Worm (Caenorhabditis elegans) whole organism, L4 larva: ENCODE measurements around the gene ran-1.

Experiments
- T26A8.4 ChIP-seq: fragments of 200-800 bp; sonication (Bioruptor generic); IDR thresholded peaks from 2 replicates; pipeline ENCODE4 v1.3.6; 2022; ENCODE audit warnings: missing genetic modification characterization, missing compliant biosample characterization
- Y48G9A.11 ChIP-seq: fragments of 200-800 bp; sonication (Bioruptor generic); IDR thresholded peaks from 2 replicates; pipeline ENCODE4 v1.3.6; 2022; ENCODE audit warnings: missing genetic modification reagents, missing genetic modification characterization, missing compliant biosample characterization
- Y5F2A.4 ChIP-seq: fragments of 200-800 bp; sonication (Bioruptor generic); optimal IDR thresholded peaks from 2 replicates; lab custom pipeline; 2018; ENCODE audit warnings: mild to moderate bottlenecking, missing genetic modification characterization, missing compliant biosample characterization
- Y75B8A.6 ChIP-seq: fragments of 200-800 bp; sonication (Bioruptor generic); IDR thresholded peaks from 2 replicates; pipeline ENCODE4 v1.3.6; 2022; ENCODE audit warnings: missing genetic modification reagents, missing genetic modification characterization, missing compliant biosample characterization
- ZK337.2 ChIP-seq: fragments of 200-800 bp; sonication (Bioruptor generic); IDR thresholded peaks from 2 replicates; pipeline ENCODE4 v1.3.6; 2022; ENCODE audit warnings: missing genetic modification reagents, missing genetic modification characterization, missing compliant biosample characterization
- aha-1 ChIP-seq: fragments of 150-350 bp; peaks from one replicate; lab custom pipeline; 2014; ENCODE audit warnings: missing biosample characterization, missing genetic modification characterization
- arid-1 ChIP-seq: fragments of 200-800 bp; sonication (Bioruptor generic); conservative IDR thresholded peaks from 2 replicates; pipeline ENCODE4 v1.3.6; 2022; ENCODE audit warnings: missing genetic modification reagents, missing genetic modification characterization, missing compliant biosample characterization
- attf-4 ChIP-seq: sonication (generic microtip); optimal IDR thresholded peaks from 3 replicates; lab custom pipeline; 2017; ENCODE audit warnings: missing biosample characterization, missing genetic modification characterization
- ceh-28 ChIP-seq: fragments of 150-350 bp; optimal IDR thresholded peaks from 2 replicates; lab custom pipeline; 2014; ENCODE audit warnings: missing biosample characterization, missing genetic modification reagents, missing genetic modification characterization
- ceh-44 ChIP-seq: fragments of 200-800 bp; sonication (Bioruptor generic); IDR thresholded peaks from 2 replicates; pipeline ENCODE4 v1.3.6; 2022; ENCODE audit warnings: missing genetic modification reagents, missing genetic modification characterization, missing compliant biosample characterization
- daf-12 ChIP-seq: fragments of 150-350 bp; optimal IDR thresholded peaks from 2 replicates; lab custom pipeline; 2014; ENCODE audit warnings: missing biosample characterization, missing genetic modification reagents, missing genetic modification characterization
- daf-16 ChIP-seq, 3 experiments: sonication (generic microtip); optimal IDR thresholded peaks; 2 replicates each; lab custom pipeline; 2016 to 2017; ENCODE audit warnings: missing genetic modification characterization in 3 of 3, missing genetic modification reagents in 3 of 3, mild to moderate bottlenecking in 2 of 3, missing compliant biosample characterization in 2 of 3, missing biosample characterization in 1 of 3, moderate library complexity in 1 of 3
- daf-19 ChIP-seq: fragments of 200-800 bp; sonication (Bioruptor generic); conservative IDR thresholded peaks from 2 replicates; pipeline ENCODE4 v1.3.6; 2022; ENCODE audit warnings: missing genetic modification characterization, missing compliant biosample characterization
- dmd-9 ChIP-seq: fragments of 200-800 bp; sonication (Bioruptor generic); IDR thresholded peaks from 2 replicates; pipeline ENCODE4 v1.3.6; 2022; ENCODE audit warnings: missing genetic modification reagents, missing genetic modification characterization, missing compliant biosample characterization
- duxl-1 ChIP-seq: sonication (generic microtip); optimal IDR thresholded peaks from 2 replicates; lab custom pipeline; 2016; ENCODE audit warnings: mild to moderate bottlenecking, missing genetic modification characterization, moderate library complexity, missing compliant biosample characterization; ENCODE audit not compliant: poor library complexity
- egl-27 ChIP-seq: sonication (generic microtip); optimal IDR thresholded peaks from 3 replicates; lab custom pipeline; 2017; ENCODE audit warnings: missing biosample characterization, missing genetic modification reagents, missing genetic modification characterization
- fkh-10 ChIP-seq: fragments of 150-350 bp; optimal IDR thresholded peaks from 2 replicates; lab custom pipeline; 2014; ENCODE audit warnings: missing biosample characterization, missing genetic modification reagents, missing genetic modification characterization
- fos-1 ChIP-seq: fragments of 150-350 bp; optimal IDR thresholded peaks from 2 replicates; lab custom pipeline; 2014; ENCODE audit warnings: missing biosample characterization, missing genetic modification characterization
- hlh-11 ChIP-seq: fragments of 200-800 bp; sonication (Bioruptor generic); optimal IDR thresholded peaks from 2 replicates; lab custom pipeline; 2018; ENCODE audit warnings: mild to moderate bottlenecking, missing genetic modification characterization, missing compliant biosample characterization
- hlh-30 ChIP-seq: sonication (generic microtip); optimal IDR thresholded peaks from 2 replicates; lab custom pipeline; 2017; ENCODE audit warnings: antibody characterized with exemption, mild to moderate bottlenecking, missing genetic modification characterization, missing compliant biosample characterization; ENCODE audit not compliant: insufficient read depth
- hmg-1.1 ChIP-seq: fragments of 200-800 bp; sonication (Bioruptor generic); IDR thresholded peaks from 2 replicates; pipeline ENCODE4 v1.3.6; 2022; ENCODE audit warnings: missing genetic modification reagents, missing genetic modification characterization, missing compliant biosample characterization
- jun-1 ChIP-seq: fragments of 150-350 bp; optimal IDR thresholded peaks from 2 replicates; lab custom pipeline; 2014; ENCODE audit warnings: missing biosample characterization, missing genetic modification reagents, missing genetic modification characterization
- lin-15B ChIP-seq: fragments of 150-350 bp; sonication (generic microtip); optimal IDR thresholded peaks from 3 replicates; lab custom pipeline; 2014; ENCODE audit warnings: missing biosample characterization, missing genetic modification characterization
- lin-29 ChIP-seq: fragments of 200-800 bp; sonication (Bioruptor generic); IDR thresholded peaks from 2 replicates; pipeline ENCODE4 v1.3.6; 2022; ENCODE audit warnings: missing genetic modification reagents, missing genetic modification characterization, missing compliant biosample characterization
- lin-38 ChIP-seq: fragments of 200-800 bp; sonication (Bioruptor generic); IDR thresholded peaks from 2 replicates; pipeline ENCODE4 v1.3.6; 2022; ENCODE audit warnings: missing genetic modification reagents, missing genetic modification characterization, missing compliant biosample characterization
- lin-39 ChIP-seq: fragments of 150-350 bp; optimal IDR thresholded peaks from 2 replicates; lab custom pipeline; 2014; ENCODE audit warnings: missing biosample characterization, missing genetic modification reagents, missing genetic modification characterization
- lir-3 ChIP-seq: sonication (generic microtip); optimal IDR thresholded peaks from 2 replicates; lab custom pipeline; 2016; ENCODE audit warnings: mild to moderate bottlenecking, missing genetic modification characterization, missing compliant biosample characterization
- madf-5 ChIP-seq, 2 experiments: fragments of 200-800 bp; sonication (Bioruptor generic); IDR thresholded peaks; 2 replicates each; pipeline ENCODE4 v1.3.6; 2022; ENCODE audit warnings: missing compliant biosample characterization in 2 of 2, missing genetic modification characterization in 2 of 2
- mdt-29 ChIP-seq: fragments of 200-800 bp; sonication (Bioruptor generic); IDR thresholded peaks from 2 replicates; pipeline ENCODE4 v1.3.6; 2022; ENCODE audit warnings: missing genetic modification reagents, missing genetic modification characterization, missing compliant biosample characterization
- mep-1 ChIP-seq: fragments of 150-350 bp; sonication (generic microtip); optimal IDR thresholded peaks from 3 replicates; lab custom pipeline; 2014; ENCODE audit warnings: missing biosample characterization, missing genetic modification characterization
- mxl-2 ChIP-seq: fragments of 200-800 bp; sonication (Bioruptor generic); conservative IDR thresholded peaks from 2 replicates; pipeline ENCODE4 v1.3.6; 2022; ENCODE audit warnings: missing genetic modification reagents, missing genetic modification characterization, missing compliant biosample characterization
- mxl-3 ChIP-seq: fragments of 200-800 bp; sonication (Bioruptor generic); optimal IDR thresholded peaks from 2 replicates; lab custom pipeline; 2018; ENCODE audit warnings: mild to moderate bottlenecking, missing genetic modification characterization, missing compliant biosample characterization
- nhr-111 ChIP-seq: fragments of 200-800 bp; sonication (Bioruptor generic); optimal IDR thresholded peaks from 2 replicates; lab custom pipeline; 2018; ENCODE audit warnings: mild to moderate bottlenecking, missing genetic modification characterization, missing compliant biosample characterization
- nhr-28 ChIP-seq: fragments of 150-350 bp; optimal IDR thresholded peaks from 2 replicates; lab custom pipeline; 2014; ENCODE audit warnings: missing biosample characterization, missing genetic modification characterization
- nhr-41 ChIP-seq: fragments of 200-800 bp; sonication (Bioruptor generic); IDR thresholded peaks from 2 replicates; pipeline ENCODE4 v1.3.6; 2022; ENCODE audit warnings: missing genetic modification reagents, missing genetic modification characterization, missing compliant biosample characterization
- nhr-6 ChIP-seq: fragments of 150-350 bp; optimal IDR thresholded peaks from 2 replicates; lab custom pipeline; 2014; ENCODE audit warnings: missing biosample characterization, missing genetic modification characterization
- nhr-76 ChIP-seq: fragments of 150-350 bp; optimal IDR thresholded peaks from 2 replicates; lab custom pipeline; 2014; ENCODE audit warnings: missing biosample characterization, missing genetic modification characterization
- nhr-77 ChIP-seq: fragments of 150-350 bp; optimal IDR thresholded peaks from 2 replicates; lab custom pipeline; 2014; ENCODE audit warnings: missing biosample characterization, missing genetic modification characterization
- pqm-1 ChIP-seq: sonication (generic microtip); optimal IDR thresholded peaks from 2 replicates; lab custom pipeline; 2017; ENCODE audit warnings: missing biosample characterization, missing genetic modification characterization
- rbr-2 ChIP-seq: sonication (generic microtip); optimal IDR thresholded peaks from 2 replicates; lab custom pipeline; 2016; ENCODE audit warnings: missing genotype, missing genetic modification characterization, missing compliant biosample characterization
- set-16 ChIP-seq: fragments of 200-800 bp; sonication (Bioruptor generic); IDR thresholded peaks from 2 replicates; pipeline ENCODE4 v1.3.6; 2022; ENCODE audit warnings: missing genetic modification reagents, missing genetic modification characterization, missing compliant biosample characterization
- spr-1 ChIP-seq: sonication (generic microtip); optimal IDR thresholded peaks from 2 replicates; lab custom pipeline; 2016; ENCODE audit warnings: mild to moderate bottlenecking, missing genetic modification characterization, missing compliant biosample characterization
- tag-97 ChIP-seq: fragments of 200-800 bp; sonication (Bioruptor generic); IDR thresholded peaks from 2 replicates; pipeline ENCODE4 v1.3.6; 2022; ENCODE audit warnings: missing genetic modification characterization, missing compliant biosample characterization
- unc-130 ChIP-seq: sonication (generic microtip); optimal IDR thresholded peaks from 2 replicates; lab custom pipeline; 2016; ENCODE audit warnings: missing genetic modification reagents, missing genetic modification characterization, missing compliant biosample characterization
- unc-62 ChIP-seq, 3 experiments: fragments of 150-350 bp in 1 of 3; sonication (generic microtip); optimal IDR thresholded peaks in 2 of 3; peaks in 1 of 3; 1 replicate in 1 of 3; 2 replicates in 2 of 3; lab custom pipeline; 2014 to 2017; ENCODE audit warnings: missing biosample characterization in 3 of 3, missing genetic modification characterization in 3 of 3, missing genetic modification reagents in 3 of 3, missing genotype in 1 of 3
- vab-7 ChIP-seq: fragments of 200-800 bp; sonication (Bioruptor generic); IDR thresholded peaks from 2 replicates; pipeline ENCODE4 v1.3.6; 2022; ENCODE audit warnings: missing genetic modification reagents, missing genetic modification characterization, missing compliant biosample characterization
- zag-1 ChIP-seq: fragments of 150-350 bp; optimal IDR thresholded peaks from 2 replicates; lab custom pipeline; 2014; ENCODE audit warnings: missing biosample characterization, missing genetic modification characterization
- zfp-2 ChIP-seq: sonication (generic microtip); optimal IDR thresholded peaks from 2 replicates; lab custom pipeline; 2016; ENCODE audit warnings: mild to moderate bottlenecking, missing genetic modification characterization, missing compliant biosample characterization
- zip-11 ChIP-seq: fragments of 200-800 bp; sonication (Bioruptor generic); IDR thresholded peaks from 2 replicates; pipeline ENCODE4 v1.3.6; 2022; ENCODE audit warnings: missing genetic modification characterization, missing compliant biosample characterization

The ran-1 gene

DNA sequence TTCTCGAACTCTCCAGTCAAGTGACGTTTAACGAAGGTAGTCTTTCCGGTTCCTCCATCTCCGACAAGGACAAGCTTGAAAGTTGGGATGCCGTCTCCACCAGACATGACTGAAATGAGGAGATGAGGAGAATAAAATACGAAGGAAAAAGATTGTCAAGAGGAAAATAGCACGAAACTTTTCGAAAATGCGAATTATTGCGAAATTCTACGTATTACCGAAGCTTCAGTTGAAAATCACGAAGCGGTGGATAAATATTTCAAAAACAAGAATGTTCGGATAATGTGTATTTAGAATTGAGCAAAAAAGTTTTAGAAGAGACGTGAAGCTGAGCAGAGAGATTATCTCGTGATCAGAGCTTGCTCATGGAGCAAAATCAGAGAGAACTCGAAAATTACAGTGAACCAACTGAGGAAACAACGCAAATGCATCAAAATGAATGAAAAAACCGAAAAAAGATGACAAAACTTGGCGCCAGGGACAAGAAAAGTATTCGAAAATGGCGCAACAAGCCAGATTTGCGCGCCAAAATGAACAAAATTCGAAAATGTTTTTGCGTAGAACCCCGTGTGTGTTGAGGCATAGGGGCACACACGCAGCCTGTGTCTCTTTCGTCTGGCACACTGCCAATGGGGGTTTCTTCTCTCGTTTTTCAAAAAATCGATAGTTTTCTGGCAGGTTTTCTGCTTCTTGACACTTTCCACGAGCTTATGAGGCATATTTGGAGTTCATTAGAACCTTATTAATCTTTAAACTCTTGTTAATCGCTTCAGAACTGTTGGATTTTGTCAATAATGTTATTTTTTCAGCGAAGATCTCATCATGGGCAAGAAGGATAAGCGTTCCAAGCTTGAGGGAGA lies at the start of gene ran-1, which contains the start of gene dkc-1:
TSS of gene ran-1 (minus strand) at position 109 of the 860 bp plus-strand sequence.
TSS of gene dkc-1 (plus strand) at position 810 of the 860 bp plus-strand sequence.
- TF ChIP-seq lin-38 (GFP tag; lab: Robert Waterston, UW) (peak; percentile 86), hmg-1.1 (GFP tag; lab: Robert Waterston, UW) (peak; percentile 79), zfp-2 (tag; lab: Kevin White, UChicago) (no peak), attf-4 (no peak), lin-15B (tag; lab: Kevin White, UChicago) (no peak), ZK337.2 (GFP tag; lab: Robert Waterston, UW) (no peak), nhr-111 (GFP tag; lab: Kevin White, UChicago) (no peak), lin-29 (no peak), hlh-11 (tag; lab: Kevin White, UChicago) (peak; percentile 58), nhr-77 (tag; lab: Kevin White, UChicago) (no peak), pqm-1 (tag; lab: Kevin White, UChicago) (no peak), lin-39 (no peak), egl-27 (tag; lab: Kevin White, UChicago) (no peak), hlh-30 (tag; lab: Kevin White, UChicago) (peak; percentile 66), nhr-6 (tag; lab: Kevin White, UChicago) (peak; percentile 33), spr-1 (tag; lab: Kevin White, UChicago) (no peak), nhr-41 (GFP tag; lab: Robert Waterston, UW) (no peak), madf-5 (GFP tag; IDR thresholded peaks at IDR 0.05; lab: Robert Waterston, UW) (no peak), duxl-1 (tag; lab: Kevin White, UChicago) (no peak), ceh-44 (0 out of 2 replicates have a peak, but pooled peaks have one; percentile 49), mep-1 (tag; lab: Kevin White, UChicago) (peak; percentile 79), jun-1 (tag; lab: Kevin White, UChicago) (no peak), tag-97 (GFP tag; lab: Robert Waterston, UW) (no peak), unc-62 (GFP tag; optimal IDR thresholded peaks at IDR 0.05 in 1 of 2; lab: Kevin White, UChicago) (peak in 1 of 2 experiments; percentile 65), unc-62 (tag; optimal IDR thresholded peaks at IDR 0.05; lab: Kevin White, UChicago) (no peak), nhr-28 (peak; percentile 54), zip-11 (GFP tag; lab: Robert Waterston, UW) (no peak), dmd-9 (peak; percentile 59; the same call in 1 of the 2 replicates), daf-19 (no peak), nhr-76 (no peak), fos-1 (tag; lab: Kevin White, UChicago) (no peak), unc-130 (GFP tag; lab: Kevin White, UChicago) (peak; percentile 86), vab-7 (GFP tag; lab: Robert Waterston, UW) (peak; percentile 68), set-16 (no peak), mdt-29 (GFP tag; lab: Robert Waterston, UW) (no peak), zag-1 (tag; lab: Kevin White, UChicago) (no peak), daf-12 (no peak), mxl-2 (GFP tag; lab: Robert Waterston, UW) (no peak), daf-16 (GFP tag; optimal IDR thresholded peaks at IDR 0.05; lab: Kevin White, UChicago) (no peak), daf-16 (tag; optimal IDR thresholded peaks at IDR 0.05; lab: Kevin White, UChicago) (peak; percentile 46), arid-1 (GFP tag; lab: Robert Waterston, UW) (peak; percentile 39; the same call in 1 of the 2 replicates), ceh-28 (tag; lab: Kevin White, UChicago) (peak; percentile 48), T26A8.4 (GFP tag; lab: Robert Waterston, UW) (no peak; the same call in 1 of the 2 replicates), Y5F2A.4 (GFP tag; lab: Kevin White, UChicago) (no peak), lir-3 (tag; lab: Kevin White, UChicago) (no peak), Y75B8A.6 (GFP tag; lab: Robert Waterston, UW) (no peak), Y48G9A.11 (peak; percentile 67), mxl-3 (GFP tag; lab: Kevin White, UChicago) (peak; percentile 9), aha-1 (tag; lab: Kevin White, UChicago) (peak; percentile 98), fkh-10 (GFP tag; lab: Kevin White, UChicago) (no peak), rbr-2 (tag; lab: Kevin White, UChicago) (peak; percentile 73)
